Fruit fly (Drosophila melanogaster) whole organism, pupa: ENCODE measurements around the gene CG34409.

Experiments
- CG10348 ChIP-seq: fragments of 200-800 bp; sonication (Bioruptor generic); IDR thresholded peaks from 2 replicates; pipeline ENCODE4 v1.3.6; 2022; ENCODE audit warnings: missing biosample characterization, missing genetic modification characterization
- CG12605 ChIP-seq: fragments of 200-800 bp; sonication (Bioruptor generic); IDR thresholded peaks from 2 replicates; pipeline ENCODE4 v1.3.6; 2022; ENCODE audit warnings: missing biosample characterization, missing genetic modification characterization
- CG17806 ChIP-seq: fragments of 200-800 bp; sonication (Bioruptor generic); optimal IDR thresholded peaks from 2 replicates; lab custom pipeline; 2018; ENCODE audit warnings: missing biosample characterization, mild to moderate bottlenecking, missing genetic modification characterization, moderate library complexity
- CG32121 ChIP-seq: fragments of 200-800 bp; sonication (Bioruptor generic); IDR thresholded peaks from 2 replicates; pipeline ENCODE4 v1.3.6; 2022; ENCODE audit warnings: missing biosample characterization, missing genetic modification characterization
- CG4496 ChIP-seq: fragments of 200-800 bp; sonication (Bioruptor generic); IDR thresholded peaks from 3 replicates; pipeline ENCODE4 v1.3.6; 2022; ENCODE audit warnings: missing biosample characterization, missing genetic modification characterization
- CG8301 ChIP-seq: fragments of 200-800 bp; sonication (Bioruptor generic); optimal IDR thresholded peaks from 2 replicates; lab custom pipeline; 2018; ENCODE audit warnings: missing biosample characterization, mild to moderate bottlenecking, missing genetic modification characterization
- D1 ChIP-seq: fragments of 200-800 bp; sonication (Bioruptor generic); optimal IDR thresholded peaks from 2 replicates; lab custom pipeline; 2018; ENCODE audit warnings: missing biosample characterization, mild to moderate bottlenecking, missing genetic modification characterization, moderate library complexity
- EcR ChIP-seq: fragments of 200-800 bp; sonication (Bioruptor generic); optimal IDR thresholded peaks from 3 replicates; lab custom pipeline; 2019; ENCODE audit warnings: missing biosample characterization, missing genetic modification characterization, mild to moderate bottlenecking, moderate library complexity, missing genetic modification reagents
- Ets98B ChIP-seq: fragments of 200-800 bp; sonication (Bioruptor generic); IDR thresholded peaks from 2 replicates; pipeline ENCODE4 v1.3.6; 2022; ENCODE audit warnings: missing biosample characterization, missing genetic modification characterization
- Pif1A ChIP-seq: fragments of 200-800 bp; sonication (Bioruptor generic); optimal IDR thresholded peaks from 3 replicates; lab custom pipeline; 2016; ENCODE audit warnings: missing biosample characterization, missing genetic modification characterization
- Snoo ChIP-seq: fragments of 200-800 bp; sonication (Bioruptor generic); optimal IDR thresholded peaks from 3 replicates; lab custom pipeline; 2017; ENCODE audit warnings: missing biosample characterization, mild to moderate bottlenecking, missing genetic modification characterization, inconsistent platforms
- fd96Ca ChIP-seq: fragments of 200-800 bp; sonication (Bioruptor generic); IDR thresholded peaks from 3 replicates; pipeline ENCODE4 v1.3.6; 2022; ENCODE audit warnings: missing biosample characterization, missing genetic modification characterization
- rn ChIP-seq: fragments of 200-800 bp; sonication (Bioruptor generic); IDR thresholded peaks from 2 replicates; pipeline ENCODE4 v1.3.6; 2022; ENCODE audit warnings: missing biosample characterization, missing genetic modification characterization

dm6 chr3R:9733150-9733549 lies 13.0 kb downstream of the CG34409 start, which contains the start of gene alphaTub85E:
- TF ChIP-seq CG17806 (tag; lab: Kevin White, UChicago) (no peak), fd96Ca (no peak), CG32121 (GFP tag; lab: Robert Waterston, UW) (no peak), EcR (no peak), CG12605 (GFP tag; lab: Robert Waterston, UW) (no peak), rn (no peak), D1 (no peak), Pif1A (no peak), Snoo (tag; lab: Kevin White, UChicago) (no peak), CG4496 (GFP tag; lab: Robert Waterston, UW) (no peak), Ets98B (GFP tag; lab: Robert Waterston, UW) (no peak), CG10348 (GFP tag; lab: Robert Waterston, UW) (no peak), CG8301 (no peak)
